Worm (Caenorhabditis elegans) whole organism, L3 larva: Measurements from ENCODE around the gene Y105C5A.1.
"Not testable (repeated sequence)": the region's sequence is repeated elsewhere in the genome, so short reads cannot be mapped to it uniquely, and the experiment has no call there.

ENCODE experiments used
- ceh-16 ChIP-seq: sonication (generic microtip); optimal IDR thresholded peaks from 2 replicates; lab custom pipeline; 2017; ENCODE audit warnings: missing biosample characterization, missing genetic modification characterization
- ceh-82 ChIP-seq: fragments of 150-350 bp; optimal IDR thresholded peaks from 2 replicates; lab custom pipeline; 2014; ENCODE audit warnings: missing biosample characterization, missing genetic modification characterization
- elt-3 ChIP-seq, 3 experiments: fragments of 150-350 bp in 1 of 3; sonication (generic microtip) in 2 of 3; optimal IDR thresholded peaks; 2 replicates in 2 of 3; 4 replicates in 1 of 3; lab custom pipeline; 2014 to 2017; ENCODE audit warnings: missing biosample characterization in 3 of 3, missing genetic modification characterization in 3 of 3
- mdl-1 ChIP-seq: fragments of 150-350 bp; optimal IDR thresholded peaks from 2 replicates; lab custom pipeline; 2014; ENCODE audit warnings: missing biosample characterization, missing genetic modification characterization
- nhr-11 ChIP-seq: fragments of 150-350 bp; optimal IDR thresholded peaks from 2 replicates; lab custom pipeline; 2014; ENCODE audit warnings: missing biosample characterization, missing genetic modification characterization
- nhr-23 ChIP-seq: fragments of 150-350 bp; optimal IDR thresholded peaks from 2 replicates; lab custom pipeline; 2014; ENCODE audit warnings: missing biosample characterization, missing genetic modification reagents, missing genetic modification characterization
- nhr-77 ChIP-seq: fragments of 150-350 bp; optimal IDR thresholded peaks from 2 replicates; lab custom pipeline; 2014; ENCODE audit warnings: missing biosample characterization, missing genetic modification characterization
- pqm-1 ChIP-seq: fragments of 150-350 bp; optimal IDR thresholded peaks from 2 replicates; lab custom pipeline; 2017; ENCODE audit warnings: missing biosample characterization, missing genetic modification characterization, inconsistent platforms
- unc-62 ChIP-seq: fragments of 150-350 bp; sonication (generic microtip); optimal IDR thresholded peaks from 4 replicates; lab custom pipeline; 2014; ENCODE audit warnings: missing biosample characterization, missing genetic modification reagents, missing genetic modification characterization
- ztf-11 ChIP-seq: fragments of 150-350 bp; optimal IDR thresholded peaks from 2 replicates; lab custom pipeline; 2014; ENCODE audit warnings: missing biosample characterization, missing genetic modification characterization
- ztf-4 ChIP-seq: fragments of 150-350 bp; optimal IDR thresholded peaks from 2 replicates; lab custom pipeline; 2014; ENCODE audit warnings: missing biosample characterization, missing genetic modification characterization

DNA sequence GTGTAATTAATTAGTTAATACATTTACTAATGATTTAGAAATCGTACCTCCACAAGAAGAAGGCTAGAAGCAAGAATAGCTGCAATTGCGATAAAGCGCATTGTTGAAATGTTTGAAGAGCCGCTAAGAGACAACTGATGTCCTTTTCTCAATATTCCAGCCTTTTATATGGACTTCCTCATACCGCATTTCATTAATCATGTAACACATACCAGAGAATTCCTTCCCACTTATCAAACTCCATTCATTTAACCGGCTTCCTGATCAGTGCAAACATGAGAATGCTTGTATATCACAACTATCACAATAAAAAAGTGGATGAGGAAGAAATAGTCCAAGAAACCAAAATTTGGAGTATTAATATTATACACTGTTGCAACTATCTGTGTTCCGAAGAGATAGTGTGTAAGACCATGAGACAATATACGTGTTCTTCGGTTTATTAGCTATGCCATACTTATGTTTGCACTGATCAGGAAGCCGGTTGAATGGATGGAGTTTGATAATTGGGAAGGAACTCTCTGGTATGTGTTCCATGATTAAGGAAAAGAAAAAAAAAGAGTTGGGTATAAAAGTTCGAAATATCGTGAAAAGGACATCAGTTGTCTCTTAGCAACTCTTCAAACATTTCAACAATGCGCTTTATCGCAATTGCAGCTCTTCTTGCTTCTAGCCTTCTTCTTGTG lies 30.9 kb upstream of the Y105C5A.1 start, which contains the start of the genes pqn-78 and pqn-79:
- not testable (repeated sequence) for TF ChIP-seq ztf-4 (tag; lab: Kevin White, UChicago); mdl-1 (tag; lab: Kevin White, UChicago); nhr-11 (tag; lab: Kevin White, UChicago); nhr-23; ztf-11 (tag; lab: Kevin White, UChicago); elt-3 (tag; optimal IDR thresholded peaks at IDR 0.05; lab: Kevin White, UChicago); ceh-82 (tag; lab: Kevin White, UChicago); ceh-16 (tag; lab: Kevin White, UChicago); pqm-1 (tag; lab: Kevin White, UChicago); nhr-77 (tag; lab: Kevin White, UChicago); unc-62 (GFP tag; lab: Kevin White, UChicago)
